Fruit fly (Drosophila melanogaster) whole organism, embryonic: ENCODE data around the gene mld.

Source experiments
- Blimp-1 ChIP-seq: fragments of 200-800 bp; sonication (Bioruptor generic); optimal IDR thresholded peaks from 3 replicates; lab custom pipeline; 2018; ENCODE audit warnings: missing biosample characterization, missing genetic modification characterization, mild to moderate bottlenecking, moderate library complexity, missing genetic modification reagents
- CG1024 ChIP-seq: fragments of 200-800 bp; sonication (Bioruptor generic); IDR thresholded peaks from 2 replicates; pipeline ENCODE4 v1.3.6; 2022; ENCODE audit warnings: missing biosample characterization, missing genetic modification characterization
- CG10366 ChIP-seq: fragments of 200-800 bp; sonication (Bioruptor generic); IDR thresholded peaks from 2 replicates; pipeline ENCODE4 v1.3.6; 2022; ENCODE audit warnings: missing biosample characterization, missing genetic modification characterization
- CG11456 ChIP-seq: fragments of 200-800 bp; sonication (Bioruptor generic); IDR thresholded peaks from 3 replicates; pipeline ENCODE4 v1.3.6; 2022; ENCODE audit warnings: missing biosample characterization, missing genetic modification characterization
- CG12219 ChIP-seq: fragments of 200-800 bp; sonication (Bioruptor generic); optimal IDR thresholded peaks from 3 replicates; lab custom pipeline; 2018; ENCODE audit warnings: missing biosample characterization, mild to moderate bottlenecking, missing genetic modification characterization
- CG13123 ChIP-seq: fragments of 200-800 bp; sonication (Bioruptor generic); optimal IDR thresholded peaks from 2 replicates; lab custom pipeline; 2016; ENCODE audit warnings: missing biosample characterization, missing genetic modification characterization
- CG13424 ChIP-seq: fragments of 200-800 bp; sonication (Bioruptor generic); optimal IDR thresholded peaks from 2 replicates; lab custom pipeline; 2019; ENCODE audit warnings: missing biosample characterization, mild to moderate bottlenecking, missing genetic modification characterization, moderate library complexity
- CG14014 ChIP-seq: fragments of 200-800 bp; sonication (Bioruptor generic); IDR thresholded peaks from 2 replicates; pipeline ENCODE4 v1.3.6; 2022; ENCODE audit warnings: missing biosample characterization, missing genetic modification characterization
- CG14710 ChIP-seq: fragments of 200-800 bp; sonication (Bioruptor generic); optimal IDR thresholded peaks from 3 replicates; lab custom pipeline; 2019; ENCODE audit warnings: missing biosample characterization, mild to moderate bottlenecking, missing genetic modification characterization, moderate library complexity
- CG1603 ChIP-seq: fragments of 200-800 bp; sonication (Bioruptor generic); optimal IDR thresholded peaks from 2 replicates; lab custom pipeline; 2019; ENCODE audit warnings: missing biosample characterization, mild to moderate bottlenecking, missing genetic modification characterization, moderate library complexity
- CG18476 ChIP-seq: fragments of 200-800 bp; sonication (Bioruptor generic); optimal IDR thresholded peaks from 2 replicates; lab custom pipeline; 2016; ENCODE audit warnings: missing biosample characterization, mild to moderate bottlenecking, missing genetic modification characterization
- CG2199 ChIP-seq: fragments of 200-800 bp; sonication (Bioruptor generic); IDR thresholded peaks from 3 replicates; pipeline ENCODE4 v1.3.6; 2022; ENCODE audit warnings: missing biosample characterization, missing genetic modification characterization
- CG2875 ChIP-seq: fragments of 200-800 bp; sonication (Bioruptor generic); optimal IDR thresholded peaks from 2 replicates; lab custom pipeline; 2017; ENCODE audit warnings: missing biosample characterization, mild to moderate bottlenecking, missing genetic modification characterization, missing genetic modification reagents
- CG30020 ChIP-seq: fragments of 200-800 bp; optimal IDR thresholded peaks from 2 replicates; lab custom pipeline; 2019; ENCODE audit warnings: missing biosample characterization, mild to moderate bottlenecking, missing genetic modification characterization, moderate library complexity
- CG32767 ChIP-seq: fragments of 200-800 bp; sonication (Bioruptor generic); IDR thresholded peaks from 2 replicates; pipeline ENCODE4 v1.3.6; 2022; ENCODE audit warnings: missing biosample characterization, missing genetic modification characterization
- CG3726 ChIP-seq: fragments of 200-800 bp; sonication (Bioruptor generic); IDR thresholded peaks from 3 replicates; pipeline ENCODE4, ENCODE4 v1.3.6; 2022; ENCODE audit warnings: missing biosample characterization, missing genetic modification characterization
- CG3847 ChIP-seq: fragments of 200-800 bp; sonication (Bioruptor generic); IDR thresholded peaks from 2 replicates; pipeline ENCODE4 v1.3.6; 2022; ENCODE audit warnings: missing biosample characterization, missing genetic modification characterization
- CG5953 ChIP-seq: fragments of 200-800 bp; sonication (Bioruptor generic); IDR thresholded peaks from 2 replicates; pipeline ENCODE4 v1.3.6; 2022; ENCODE audit warnings: missing biosample characterization, missing genetic modification characterization
- CG8089 ChIP-seq: fragments of 200-800 bp; sonication (Bioruptor generic); optimal IDR thresholded peaks from 3 replicates; lab custom pipeline; 2016; ENCODE audit warnings: missing biosample characterization, missing genetic modification characterization
- CG8359 ChIP-seq: fragments of 200-800 bp; sonication (Bioruptor generic); optimal IDR thresholded peaks from 2 replicates; lab custom pipeline; 2017; ENCODE audit warnings: missing biosample characterization, mild to moderate bottlenecking, missing genetic modification characterization, borderline replicate concordance
- CG9932 ChIP-seq: fragments of 200-800 bp; sonication (Bioruptor generic); IDR thresholded peaks from 2 replicates; pipeline ENCODE4 v1.3.6; 2022; ENCODE audit warnings: missing biosample characterization, missing genetic modification characterization
- HHEX ChIP-seq: fragments of 200-800 bp; sonication (Bioruptor generic); optimal IDR thresholded peaks from 3 replicates; lab custom pipeline; 2017; ENCODE audit warnings: missing biosample characterization, mild to moderate bottlenecking, missing genetic modification characterization, missing genetic modification reagents
- HLH4C ChIP-seq: fragments of 200-800 bp; sonication (Bioruptor generic); IDR thresholded peaks from 3 replicates; pipeline ENCODE4 v1.3.6; 2022; ENCODE audit warnings: missing biosample characterization, missing genetic modification characterization; ENCODE audit not compliant: partially characterized antibody
- HLHmδ ChIP-seq: fragments of 200-800 bp; sonication (Bioruptor generic); optimal IDR thresholded peaks from 2 replicates; lab custom pipeline; 2018; ENCODE audit warnings: missing biosample characterization, mild to moderate bottlenecking, missing genetic modification characterization, moderate library complexity
- HmgD ChIP-seq: fragments of 200-800 bp; sonication (Bioruptor generic); optimal IDR thresholded peaks from 3 replicates; lab custom pipeline; 2016; ENCODE audit warnings: missing biosample characterization, missing genetic modification characterization
- Hmr ChIP-seq: fragments of 200-800 bp; sonication (Bioruptor generic); optimal IDR thresholded peaks from 3 replicates; lab custom pipeline; 2017; ENCODE audit warnings: mild to moderate bottlenecking, missing biosample characterization, missing genetic modification reagents, missing genetic modification characterization
- Hmx ChIP-seq: fragments of 200-800 bp; sonication (Bioruptor generic); optimal IDR thresholded peaks from 2 replicates; lab custom pipeline; 2016; ENCODE audit warnings: missing biosample characterization, missing genetic modification characterization
- Hr3 ChIP-seq: fragments of 200-800 bp; sonication (Bioruptor generic); optimal IDR thresholded peaks from 3 replicates; lab custom pipeline; 2016; ENCODE audit warnings: missing biosample characterization, missing genetic modification characterization
- Meics ChIP-seq: fragments of 200-800 bp; sonication (Bioruptor generic); optimal IDR thresholded peaks from 2 replicates; lab custom pipeline; 2017; ENCODE audit warnings: missing biosample characterization, mild to moderate bottlenecking, missing genetic modification characterization
- Neu2 ChIP-seq: fragments of 200-800 bp; sonication (Bioruptor generic); optimal IDR thresholded peaks from 3 replicates; lab custom pipeline; 2016; ENCODE audit warnings: missing biosample characterization, missing genetic modification characterization, borderline replicate concordance
- Oli ChIP-seq: fragments of 200-800 bp; sonication (Bioruptor generic); optimal IDR thresholded peaks from 2 replicates; lab custom pipeline; 2018; ENCODE audit warnings: missing biosample characterization, mild to moderate bottlenecking, missing genetic modification characterization, moderate library complexity
- Six4 ChIP-seq: fragments of 200-800 bp; sonication (Bioruptor generic); optimal IDR thresholded peaks from 2 replicates; lab custom pipeline; 2016; ENCODE audit warnings: missing biosample characterization, missing genetic modification characterization
- TFAM ChIP-seq: fragments of 200-800 bp; sonication (Bioruptor generic); optimal IDR thresholded peaks from 2 replicates; lab custom pipeline; 2017; ENCODE audit warnings: missing biosample characterization, missing genetic modification characterization, inconsistent platforms
- Xbp1 ChIP-seq: fragments of 200-800 bp; sonication (Bioruptor generic); optimal IDR thresholded peaks from 3 replicates; lab custom pipeline; 2016; ENCODE audit warnings: missing biosample characterization, mild to moderate bottlenecking, missing genetic modification characterization
- YL-1 ChIP-seq: fragments of 200-800 bp; sonication (Bioruptor generic); optimal IDR thresholded peaks from 3 replicates; lab custom pipeline; 2017; ENCODE audit warnings: missing biosample characterization, mild to moderate bottlenecking, missing genetic modification characterization
- ab ChIP-seq: fragments of 200-800 bp; sonication (Bioruptor generic); optimal IDR thresholded peaks from 2 replicates; lab custom pipeline; 2016; ENCODE audit warnings: missing biosample characterization, missing genetic modification characterization
- aop ChIP-seq: fragments of 200-800 bp; sonication (Bioruptor generic); IDR thresholded peaks from 2 replicates; pipeline ENCODE4 v1.3.6; 2022; ENCODE audit warnings: missing biosample characterization, missing genetic modification characterization
- btn ChIP-seq: fragments of 200-800 bp; sonication (Bioruptor generic); optimal IDR thresholded peaks from 2 replicates; lab custom pipeline; 2016; ENCODE audit warnings: missing biosample characterization, missing genetic modification characterization
- da ChIP-seq: fragments of 200-800 bp; sonication (Bioruptor generic); optimal IDR thresholded peaks from 2 replicates; lab custom pipeline; 2016; ENCODE audit warnings: missing biosample characterization, missing genetic modification characterization
- dimm ChIP-seq: fragments of 200-800 bp; sonication (Bioruptor generic); IDR thresholded peaks from 2 replicates; pipeline ENCODE4 v1.3.6; 2022; ENCODE audit warnings: missing biosample characterization, missing genetic modification characterization
- exex ChIP-seq: fragments of 200-800 bp; sonication (Bioruptor generic); optimal IDR thresholded peaks from 4 replicates; lab custom pipeline; 2018; ENCODE audit warnings: missing biosample characterization, mild to moderate bottlenecking, missing genetic modification characterization, moderate library complexity
- gro ChIP-seq: fragments of 200-800 bp; sonication (Bioruptor generic); optimal IDR thresholded peaks from 2 replicates; lab custom pipeline; 2016; ENCODE audit warnings: missing biosample characterization, missing genetic modification characterization
- jing ChIP-seq: fragments of 200-800 bp; sonication (Bioruptor generic); optimal IDR thresholded peaks from 2 replicates; lab custom pipeline; 2018; ENCODE audit warnings: missing biosample characterization, mild to moderate bottlenecking, missing genetic modification characterization
- jumu ChIP-seq: fragments of 200-800 bp; sonication (Bioruptor generic); optimal IDR thresholded peaks from 3 replicates; lab custom pipeline; 2016; ENCODE audit warnings: missing biosample characterization, missing genetic modification characterization
- luna ChIP-seq: fragments of 200-800 bp; sonication (Bioruptor generic); optimal IDR thresholded peaks from 2 replicates; lab custom pipeline; 2016; ENCODE audit warnings: missing biosample characterization, missing genetic modification characterization
- org-1 ChIP-seq: fragments of 200-800 bp; sonication (Bioruptor generic); optimal IDR thresholded peaks from 2 replicates; lab custom pipeline; 2017; ENCODE audit warnings: missing biosample characterization, missing genetic modification characterization
- rib ChIP-seq: fragments of 200-800 bp; sonication (Bioruptor generic); IDR thresholded peaks from 2 replicates; pipeline ENCODE4 v1.3.6; 2022; ENCODE audit warnings: missing biosample characterization, missing genetic modification characterization
- seq ChIP-seq: fragments of 200-800 bp; sonication (Bioruptor generic); IDR thresholded peaks from 2 replicates; pipeline ENCODE4 v1.3.6; 2022; ENCODE audit warnings: missing biosample characterization, missing genetic modification characterization
- sr ChIP-seq: fragments of 200-800 bp; sonication (Bioruptor generic); IDR thresholded peaks from 3 replicates; pipeline ENCODE4 v1.3.6; 2022; ENCODE audit warnings: missing biosample characterization, missing genetic modification characterization
- tx ChIP-seq: fragments of 200-800 bp; sonication (Bioruptor generic); optimal IDR thresholded peaks from 2 replicates; lab custom pipeline; 2016; ENCODE audit warnings: missing biosample characterization, missing genetic modification characterization
- wek ChIP-seq: fragments of 200-800 bp; sonication (Bioruptor generic); optimal IDR thresholded peaks from 3 replicates; lab custom pipeline; 2018; ENCODE audit warnings: missing biosample characterization, mild to moderate bottlenecking, missing genetic modification characterization, moderate library complexity

The mld gene

dm6 chr3R:24571386-24572124 lies 13.9 kb upstream of the mld start (continued):
- no peak for TF ChIP-seq HLHmδ (GFP tag; lab: Kevin White, UChicago)
- TF ChIP-seq CG13424 (tag; lab: Kevin White, UChicago), result no peak
- no peak for TF ChIP-seq CG2199 (GFP tag; lab: Robert Waterston, UW)
- no peak for TF ChIP-seq CG14014
- no peak for TF ChIP-seq HHEX (GFP tag; lab: Kevin White, UChicago)
- peak; percentile 55; the same call in 1 of the 2 replicates for TF ChIP-seq rib (GFP tag; lab: Robert Waterston, UW)
- TF ChIP-seq CG32767, result no peak; the same call in 1 of the 2 replicates
- no peak for TF ChIP-seq dimm (GFP tag; lab: Robert Waterston, UW)
- TF ChIP-seq da (GFP tag; lab: Kevin White, UChicago), result no peak
- no peak for TF ChIP-seq org-1 (GFP tag; lab: Kevin White, UChicago)
- TF ChIP-seq CG5953 (GFP tag; lab: Robert Waterston, UW), result no peak
- no peak for TF ChIP-seq CG14710 (tag; lab: Kevin White, UChicago)
- TF ChIP-seq Six4, result no peak
- peak; percentile 14 for TF ChIP-seq CG12219 (GFP tag; lab: Kevin White, UChicago)
- TF ChIP-seq CG3847 (GFP tag; lab: Robert Waterston, UW), result no peak
- no peak for TF ChIP-seq Neu2
- no peak for TF ChIP-seq Xbp1 (GFP tag; lab: Kevin White, UChicago)
- TF ChIP-seq luna (GFP tag; lab: Kevin White, UChicago), result no peak
- no peak for TF ChIP-seq gro (GFP tag; lab: Kevin White, UChicago)
- TF ChIP-seq aop (GFP tag; lab: Robert Waterston, UW), result no peak
- TF ChIP-seq jing, result no peak
- no peak for TF ChIP-seq CG30020 (tag; lab: Kevin White, UChicago)
- TF ChIP-seq exex (tag; lab: Kevin White, UChicago), result peak; percentile 93
- no peak for TF ChIP-seq TFAM
- no peak for TF ChIP-seq CG13123 (GFP tag; lab: Kevin White, UChicago)
- no peak for TF ChIP-seq CG1024 (GFP tag; lab: Robert Waterston, UW)
- TF ChIP-seq CG8089 (GFP tag; lab: Kevin White, UChicago), result no peak
- no peak for TF ChIP-seq Hmx (GFP tag; lab: Kevin White, UChicago)
- TF ChIP-seq ab (GFP tag; lab: Kevin White, UChicago), result no peak
- TF ChIP-seq HLH4C, result no peak
- TF ChIP-seq Blimp-1 (GFP tag; lab: Kevin White, UChicago), result peak; percentile 52
- peak; percentile 37 for TF ChIP-seq Hmr (GFP tag; lab: Kevin White, UChicago)
- TF ChIP-seq seq (GFP tag; lab: Robert Waterston, UW), result no peak
- no peak for TF ChIP-seq Meics (GFP tag; lab: Kevin White, UChicago)
- TF ChIP-seq jumu (GFP tag; lab: Kevin White, UChicago), result no peak
- no peak for TF ChIP-seq HmgD (GFP tag; lab: Kevin White, UChicago)
- no peak for TF ChIP-seq CG9932
- TF ChIP-seq tx (GFP tag; lab: Kevin White, UChicago), result no peak
- TF ChIP-seq YL-1 (GFP tag; lab: Kevin White, UChicago), result no peak
- TF ChIP-seq CG3726 (GFP tag; lab: Robert Waterston, UW), result no peak
- no peak for TF ChIP-seq CG8359 (GFP tag; lab: Kevin White, UChicago)
- TF ChIP-seq btn (GFP tag; lab: Kevin White, UChicago), result no peak
- TF ChIP-seq CG18476, result no peak
- TF ChIP-seq CG10366 (GFP tag; lab: Robert Waterston, UW), result no peak
- TF ChIP-seq sr (GFP tag; lab: Robert Waterston, UW), result no peak
- no peak for TF ChIP-seq CG1603 (tag; lab: Kevin White, UChicago)
- no peak for TF ChIP-seq Hr3 (GFP tag; lab: Kevin White, UChicago)
- TF ChIP-seq CG11456 (GFP tag; lab: Robert Waterston, UW), result 0 out of 3 replicates have a peak, but pooled peaks have one; percentile 13
- TF ChIP-seq CG2875, result no peak
- TF ChIP-seq wek (GFP tag; lab: Kevin White, UChicago), result peak; percentile 15
- TF ChIP-seq Oli (tag; lab: Kevin White, UChicago), result no peak
